Worm (Caenorhabditis elegans) whole organism, L4 larva: ENCODE data around the gene Y57A10B.6.

Source experiments
- F37D6.2 ChIP-seq: sonication (generic microtip); optimal IDR thresholded peaks from 2 replicates; lab custom pipeline; 2016; ENCODE audit warnings: mild to moderate bottlenecking, missing genetic modification characterization, missing compliant biosample characterization
- F44E2.7 ChIP-seq: fragments of 200-800 bp; sonication (Bioruptor generic); IDR thresholded peaks from 2 replicates; pipeline ENCODE4 v2.1.2; 2022; ENCODE audit warnings: missing genetic modification characterization, missing compliant biosample characterization
- Y48G9A.11 ChIP-seq: fragments of 200-800 bp; sonication (Bioruptor generic); IDR thresholded peaks from 2 replicates; pipeline ENCODE4 v1.3.6; 2022; ENCODE audit warnings: missing genetic modification reagents, missing genetic modification characterization, missing compliant biosample characterization
- Y5F2A.4 ChIP-seq: fragments of 200-800 bp; sonication (Bioruptor generic); optimal IDR thresholded peaks from 2 replicates; lab custom pipeline; 2018; ENCODE audit warnings: mild to moderate bottlenecking, missing genetic modification characterization, missing compliant biosample characterization
- Y75B8A.6 ChIP-seq: fragments of 200-800 bp; sonication (Bioruptor generic); IDR thresholded peaks from 2 replicates; pipeline ENCODE4 v1.3.6; 2022; ENCODE audit warnings: missing genetic modification reagents, missing genetic modification characterization, missing compliant biosample characterization
- ZK546.5 ChIP-seq, 2 experiments: sonication (generic microtip); optimal IDR thresholded peaks; 2 replicates each; lab custom pipeline; 2017; ENCODE audit warnings: missing biosample characterization in 2 of 2, missing genetic modification characterization in 2 of 2
- aha-1 ChIP-seq: fragments of 150-350 bp; peaks from one replicate; lab custom pipeline; 2014; ENCODE audit warnings: missing biosample characterization, missing genetic modification characterization
- aly-2 ChIP-seq: sonication (generic microtip); optimal IDR thresholded peaks from 2 replicates; lab custom pipeline; 2018; ENCODE audit warnings: missing biosample characterization, missing genetic modification characterization
- arid-1 ChIP-seq: fragments of 200-800 bp; sonication (Bioruptor generic); conservative IDR thresholded peaks from 2 replicates; pipeline ENCODE4 v1.3.6; 2022; ENCODE audit warnings: missing genetic modification reagents, missing genetic modification characterization, missing compliant biosample characterization
- attf-4 ChIP-seq: sonication (generic microtip); optimal IDR thresholded peaks from 3 replicates; lab custom pipeline; 2017; ENCODE audit warnings: missing biosample characterization, missing genetic modification characterization
- ceh-32 ChIP-seq: sonication (generic microtip); optimal IDR thresholded peaks from 2 replicates; lab custom pipeline; 2016; ENCODE audit warnings: mild to moderate bottlenecking, missing genetic modification characterization, missing compliant biosample characterization; ENCODE audit not compliant: poor library complexity
- ceh-62 ChIP-seq: sonication (generic microtip); optimal IDR thresholded peaks from 2 replicates; lab custom pipeline; 2017; ENCODE audit warnings: missing biosample characterization, missing genetic modification characterization
- ceh-82 ChIP-seq: sonication (generic microtip); optimal IDR thresholded peaks from 2 replicates; lab custom pipeline; 2017; ENCODE audit warnings: missing biosample characterization, missing genetic modification characterization
- cey-2 ChIP-seq: sonication (generic microtip); optimal IDR thresholded peaks from 3 replicates; lab custom pipeline; 2017; ENCODE audit warnings: missing genetic modification characterization, mild to moderate bottlenecking, missing compliant biosample characterization, antibody characterized with exemption, borderline replicate concordance; ENCODE audit not compliant: insufficient read depth
- daf-12 ChIP-seq: fragments of 150-350 bp; optimal IDR thresholded peaks from 2 replicates; lab custom pipeline; 2014; ENCODE audit warnings: missing biosample characterization, missing genetic modification reagents, missing genetic modification characterization
- daf-16 ChIP-seq, 3 experiments: sonication (generic microtip); optimal IDR thresholded peaks; 2 replicates each; lab custom pipeline; 2016 to 2017; ENCODE audit warnings: missing genetic modification characterization in 3 of 3, missing genetic modification reagents in 3 of 3, mild to moderate bottlenecking in 2 of 3, missing compliant biosample characterization in 2 of 3, missing biosample characterization in 1 of 3, moderate library complexity in 1 of 3
- daf-8 ChIP-seq: fragments of 200-800 bp; sonication (Bioruptor generic); IDR thresholded peaks from 2 replicates; pipeline ENCODE4 v1.3.6; 2022; ENCODE audit warnings: missing genetic modification characterization, missing compliant biosample characterization
- dmd-6 ChIP-seq: fragments of 200-800 bp; sonication (Bioruptor generic); IDR thresholded peaks from 2 replicates; pipeline ENCODE4 v1.3.6; 2022; ENCODE audit warnings: missing genetic modification reagents, missing genetic modification characterization, missing compliant biosample characterization
- dmd-9 ChIP-seq: fragments of 200-800 bp; sonication (Bioruptor generic); IDR thresholded peaks from 2 replicates; pipeline ENCODE4 v1.3.6; 2022; ENCODE audit warnings: missing genetic modification reagents, missing genetic modification characterization, missing compliant biosample characterization
- dpl-1 ChIP-seq: fragments of 150-350 bp; optimal IDR thresholded peaks from 2 replicates; lab custom pipeline; 2014; ENCODE audit warnings: missing biosample characterization, missing genetic modification reagents, missing genetic modification characterization
- egl-27 ChIP-seq: sonication (generic microtip); optimal IDR thresholded peaks from 3 replicates; lab custom pipeline; 2017; ENCODE audit warnings: missing biosample characterization, missing genetic modification reagents, missing genetic modification characterization
- gei-8 ChIP-seq: fragments of 200-800 bp; sonication (Bioruptor generic); optimal IDR thresholded peaks from 2 replicates; lab custom pipeline; 2018; ENCODE audit warnings: mild to moderate bottlenecking, missing genetic modification characterization, missing compliant biosample characterization
- hlh-11 ChIP-seq: fragments of 200-800 bp; sonication (Bioruptor generic); optimal IDR thresholded peaks from 2 replicates; lab custom pipeline; 2018; ENCODE audit warnings: mild to moderate bottlenecking, missing genetic modification characterization, missing compliant biosample characterization
- hlh-30 ChIP-seq: sonication (generic microtip); optimal IDR thresholded peaks from 2 replicates; lab custom pipeline; 2017; ENCODE audit warnings: antibody characterized with exemption, mild to moderate bottlenecking, missing genetic modification characterization, missing compliant biosample characterization; ENCODE audit not compliant: insufficient read depth
- lim-7 ChIP-seq: fragments of 200-800 bp; sonication (Bioruptor generic); IDR thresholded peaks from 2 replicates; pipeline ENCODE4 v1.3.6; 2022; ENCODE audit warnings: missing genetic modification characterization, missing compliant biosample characterization
- lin-1 ChIP-seq: fragments of 200-800 bp; sonication (Bioruptor generic); IDR thresholded peaks from 2 replicates; pipeline ENCODE4 v1.3.6; 2022; ENCODE audit warnings: missing genetic modification reagents, missing genetic modification characterization, missing compliant biosample characterization
- lin-13 ChIP-seq: fragments of 150-350 bp; optimal IDR thresholded peaks from 2 replicates; lab custom pipeline; 2014; ENCODE audit warnings: missing biosample characterization, missing genetic modification reagents, missing genetic modification characterization
- lin-15B ChIP-seq: fragments of 150-350 bp; sonication (generic microtip); optimal IDR thresholded peaks from 3 replicates; lab custom pipeline; 2014; ENCODE audit warnings: missing biosample characterization, missing genetic modification characterization
- lsy-2 ChIP-seq, 2 experiments: fragments of 150-350 bp in 1 of 2; sonication (generic microtip) in 1 of 2; optimal IDR thresholded peaks; 2 replicates each; lab custom pipeline; 2014 to 2017; ENCODE audit warnings: missing biosample characterization in 2 of 2, missing genetic modification characterization in 2 of 2
- madf-5 ChIP-seq, 2 experiments: fragments of 200-800 bp; sonication (Bioruptor generic); IDR thresholded peaks; 2 replicates each; pipeline ENCODE4 v1.3.6; 2022; ENCODE audit warnings: missing compliant biosample characterization in 2 of 2, missing genetic modification characterization in 2 of 2
- madf-9 ChIP-seq: fragments of 200-800 bp; sonication (Bioruptor generic); conservative IDR thresholded peaks from 2 replicates; pipeline ENCODE4 v1.3.6; 2022; ENCODE audit warnings: missing genetic modification reagents, missing genetic modification characterization, missing compliant biosample characterization
- mes-2 ChIP-seq: sonication (generic microtip); optimal IDR thresholded peaks from 2 replicates; lab custom pipeline; 2016; ENCODE audit warnings: missing genotype, mild to moderate bottlenecking, missing genetic modification characterization, missing compliant biosample characterization; ENCODE audit not compliant: poor library complexity, severe bottlenecking
- mxl-3 ChIP-seq: fragments of 200-800 bp; sonication (Bioruptor generic); optimal IDR thresholded peaks from 2 replicates; lab custom pipeline; 2018; ENCODE audit warnings: mild to moderate bottlenecking, missing genetic modification characterization, missing compliant biosample characterization
- nhr-10 ChIP-seq: fragments of 150-350 bp; optimal IDR thresholded peaks from 2 replicates; lab custom pipeline; 2014; ENCODE audit warnings: missing biosample characterization, missing genetic modification characterization
- nhr-102 ChIP-seq: sonication (generic microtip); optimal IDR thresholded peaks from 2 replicates; lab custom pipeline; 2016; ENCODE audit warnings: mild to moderate bottlenecking, missing genetic modification characterization, moderate library complexity, missing compliant biosample characterization
- nhr-111 ChIP-seq: fragments of 200-800 bp; sonication (Bioruptor generic); optimal IDR thresholded peaks from 2 replicates; lab custom pipeline; 2018; ENCODE audit warnings: mild to moderate bottlenecking, missing genetic modification characterization, missing compliant biosample characterization
- nhr-237 ChIP-seq: sonication (generic microtip); optimal IDR thresholded peaks from 2 replicates; lab custom pipeline; 2017; ENCODE audit warnings: missing biosample characterization, missing genetic modification characterization
- nhr-28 ChIP-seq: fragments of 150-350 bp; optimal IDR thresholded peaks from 2 replicates; lab custom pipeline; 2014; ENCODE audit warnings: missing biosample characterization, missing genetic modification characterization
- nhr-41 ChIP-seq: fragments of 200-800 bp; sonication (Bioruptor generic); IDR thresholded peaks from 2 replicates; pipeline ENCODE4 v1.3.6; 2022; ENCODE audit warnings: missing genetic modification reagents, missing genetic modification characterization, missing compliant biosample characterization
- nhr-6 ChIP-seq: fragments of 150-350 bp; optimal IDR thresholded peaks from 2 replicates; lab custom pipeline; 2014; ENCODE audit warnings: missing biosample characterization, missing genetic modification characterization
- nhr-77 ChIP-seq: fragments of 150-350 bp; optimal IDR thresholded peaks from 2 replicates; lab custom pipeline; 2014; ENCODE audit warnings: missing biosample characterization, missing genetic modification characterization
- pqm-1 ChIP-seq: sonication (generic microtip); optimal IDR thresholded peaks from 2 replicates; lab custom pipeline; 2017; ENCODE audit warnings: missing biosample characterization, missing genetic modification characterization
- saeg-2 ChIP-seq: fragments of 200-800 bp; sonication (Bioruptor generic); IDR thresholded peaks from 2 replicates; pipeline ENCODE4 v1.3.6; 2022; ENCODE audit warnings: missing genetic modification reagents, missing genetic modification characterization, missing compliant biosample characterization
- sdz-12 ChIP-seq: fragments of 200-800 bp; sonication (Bioruptor generic); optimal IDR thresholded peaks from 2 replicates; lab custom pipeline; 2018; ENCODE audit warnings: mild to moderate bottlenecking, missing genetic modification characterization, missing compliant biosample characterization
- snpc-1.2 ChIP-seq: fragments of 200-800 bp; sonication (Bioruptor generic); IDR thresholded peaks from 2 replicates; pipeline ENCODE4 v1.3.6; 2022; ENCODE audit warnings: missing genetic modification reagents, missing genetic modification characterization, missing compliant biosample characterization
- spr-3 ChIP-seq: fragments of 200-800 bp; sonication (Bioruptor generic); optimal IDR thresholded peaks from 2 replicates; lab custom pipeline; 2018; ENCODE audit warnings: mild to moderate bottlenecking, missing genetic modification characterization, missing compliant biosample characterization
- tag-97 ChIP-seq: fragments of 200-800 bp; sonication (Bioruptor generic); IDR thresholded peaks from 2 replicates; pipeline ENCODE4 v1.3.6; 2022; ENCODE audit warnings: missing genetic modification characterization, missing compliant biosample characterization
- unc-130 ChIP-seq: sonication (generic microtip); optimal IDR thresholded peaks from 2 replicates; lab custom pipeline; 2016; ENCODE audit warnings: missing genetic modification reagents, missing genetic modification characterization, missing compliant biosample characterization
- unc-62 ChIP-seq, 3 experiments: fragments of 150-350 bp in 1 of 3; sonication (generic microtip); optimal IDR thresholded peaks in 2 of 3; peaks in 1 of 3; 1 replicate in 1 of 3; 2 replicates in 2 of 3; lab custom pipeline; 2014 to 2017; ENCODE audit warnings: missing biosample characterization in 3 of 3, missing genetic modification characterization in 3 of 3, missing genetic modification reagents in 3 of 3, missing genotype in 1 of 3
- ztf-11 ChIP-seq: fragments of 150-350 bp; optimal IDR thresholded peaks from 2 replicates; lab custom pipeline; 2014; ENCODE audit warnings: missing biosample characterization, missing genetic modification characterization

The Y57A10B.6 gene

DNA sequence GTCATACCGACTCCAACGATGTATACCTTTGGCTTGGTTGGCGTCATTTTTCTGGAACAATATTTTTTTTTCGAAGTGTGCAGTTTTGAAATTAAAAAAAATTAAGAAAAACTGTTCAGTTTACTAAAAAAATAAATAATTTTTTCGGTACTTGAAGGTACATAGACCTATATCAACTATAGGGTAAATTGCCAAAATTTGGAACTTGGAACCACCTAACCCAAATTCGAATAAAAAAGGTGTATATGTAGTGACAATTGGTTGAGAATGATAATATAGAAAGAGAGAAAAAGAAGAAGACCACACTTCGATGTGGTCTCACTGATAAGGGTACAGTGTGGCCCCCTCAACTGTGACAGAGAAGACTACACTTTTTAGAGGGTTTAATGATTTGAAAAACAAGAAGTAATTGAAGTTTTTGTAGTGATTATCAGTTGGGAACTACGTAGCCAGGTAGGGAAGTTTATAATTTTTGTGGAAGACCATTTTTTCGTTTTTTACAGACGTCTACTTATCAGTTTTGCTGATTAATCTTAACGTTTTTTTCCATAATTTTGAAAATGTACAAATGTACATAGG is 35.9 kb downstream of the Y57A10B.6 start, which contains the start of gene daf-22:
daf-22 (minus strand) TSS at position 51 of the 579 bp plus-strand sequence.
- TF ChIP-seq daf-8 (GFP tag; lab: Robert Waterston, UW) (no peak), daf-16 (GFP tag; optimal IDR thresholded peaks at IDR 0.05; lab: Kevin White, UChicago) (no peak), daf-16 (tag; optimal IDR thresholded peaks at IDR 0.05; lab: Kevin White, UChicago) (peak; percentile 75), sdz-12 (GFP tag; lab: Kevin White, UChicago) (no peak), nhr-77 (tag; lab: Kevin White, UChicago) (peak; percentile 72), nhr-111 (GFP tag; lab: Kevin White, UChicago) (no peak), ceh-62 (no peak), attf-4 (no peak), F44E2.7 (GFP tag; lab: Robert Waterston, UW) (no peak), ZK546.5 (tag; optimal IDR thresholded peaks at IDR 0.05; lab: Kevin White, UChicago) (no peak), dmd-6 (GFP tag; lab: Robert Waterston, UW) (peak; percentile 74), lin-15B (tag; lab: Kevin White, UChicago) (no peak), ceh-82 (tag; lab: Kevin White, UChicago) (no peak), pqm-1 (tag; lab: Kevin White, UChicago) (peak; percentile 76), dmd-9 (GFP tag; lab: Robert Waterston, UW) (no peak), lin-1 (GFP tag; lab: Robert Waterston, UW) (no peak), spr-3 (no peak), unc-62 (GFP tag; optimal IDR thresholded peaks at IDR 0.05 in 1 of 2; lab: Kevin White, UChicago) (no peak), unc-62 (tag; optimal IDR thresholded peaks at IDR 0.05; lab: Kevin White, UChicago) (no peak), madf-9 (no peak), F37D6.2 (tag; lab: Kevin White, UChicago) (no peak), mes-2 (tag; lab: Kevin White, UChicago) (peak; percentile 45), saeg-2 (no peak), unc-130 (GFP tag; lab: Kevin White, UChicago) (no peak), aha-1 (tag; lab: Kevin White, UChicago) (no peak), lsy-2 (tag; optimal IDR thresholded peaks at IDR 0.05; lab: Kevin White, UChicago) (peak in 1 of 2 experiments; percentile 40), dpl-1 (GFP tag; lab: Kevin White, UChicago) (no peak), Y5F2A.4 (no peak), snpc-1.2 (GFP tag; lab: Robert Waterston, UW) (no peak), hlh-30 (tag; lab: Kevin White, UChicago) (no peak), lin-13 (GFP tag; lab: Kevin White, UChicago) (no peak), nhr-102 (peak; percentile 6), arid-1 (GFP tag; lab: Robert Waterston, UW) (no peak), lim-7 (no peak), daf-12 (tag; lab: Kevin White, UChicago) (no peak), Y75B8A.6 (no peak), nhr-28 (peak; percentile 100), ceh-32 (no peak), cey-2 (tag; lab: Kevin White, UChicago) (peak; percentile 40), aly-2 (tag; lab: Kevin White, UChicago) (no peak), gei-8 (GFP tag; lab: Kevin White, UChicago) (no peak), nhr-6 (tag; lab: Kevin White, UChicago) (peak; percentile 36), Y48G9A.11 (GFP tag; lab: Robert Waterston, UW) (no peak), tag-97 (no peak), hlh-11 (peak; percentile 70), nhr-10 (tag; lab: Kevin White, UChicago) (no peak), madf-5 (GFP tag; IDR thresholded peaks at IDR 0.05; lab: Robert Waterston, UW) (no peak), ztf-11 (tag; lab: Kevin White, UChicago) (no peak), egl-27 (tag; lab: Kevin White, UChicago) (no peak), nhr-237 (tag; lab: Kevin White, UChicago) (no peak), nhr-41 (GFP tag; lab: Robert Waterston, UW) (no peak), mxl-3 (no peak)
